Worm (Caenorhabditis elegans): Measurements from ENCODE around the gene srg-37.

DNA sequence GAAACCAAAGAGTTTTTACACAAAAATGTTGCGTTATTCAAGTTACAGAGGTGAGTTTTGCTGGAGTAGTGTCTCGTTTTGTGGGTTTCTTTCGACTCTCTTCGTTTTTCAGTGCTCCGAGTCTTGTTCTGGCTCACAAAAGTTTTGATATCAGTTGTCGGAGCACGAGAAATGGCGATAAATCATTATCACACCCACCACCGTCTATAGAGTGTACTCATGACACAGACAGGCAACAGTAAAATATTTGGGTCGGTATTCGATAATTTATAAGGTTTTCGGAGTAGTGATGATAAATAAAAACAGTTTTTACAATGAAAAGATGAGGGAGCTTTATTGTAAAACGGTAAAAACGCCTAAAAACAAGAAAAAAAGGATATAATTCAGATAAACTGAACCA is 26.9 kb downstream of the srg-37 start, which contains the start of gene ceh-37:
- TF ChIP-seq unc-39 (tag; optimal IDR thresholded peaks at IDR 0.05): no peak
- no peak for TF ChIP-seq hmg-1.1 (GFP tag; IDR thresholded peaks at IDR 0.05)
- no peak for TF ChIP-seq lin-15B (tag; optimal IDR thresholded peaks at IDR 0.05)
- TF ChIP-seq ZK546.5 (tag; optimal IDR thresholded peaks at IDR 0.05): no peak
- no peak for TF ChIP-seq ama-1 (optimal IDR thresholded peaks at IDR 0.05)
- no peak for TF ChIP-seq nhr-10 (tag; optimal IDR thresholded peaks at IDR 0.05)
- TF ChIP-seq aha-1 (tag): no peak
- no peak for TF ChIP-seq fkh-10 (GFP tag; optimal IDR thresholded peaks at IDR 0.05)
- TF ChIP-seq vab-7 (GFP tag; IDR thresholded peaks at IDR 0.05): no peak
- no peak for TF ChIP-seq snpc-4 (tag; optimal IDR thresholded peaks at IDR 0.05)
- no peak for TF ChIP-seq ces-1 (GFP tag; optimal IDR thresholded peaks at IDR 0.05)
- TF ChIP-seq ztf-11 (tag; optimal IDR thresholded peaks at IDR 0.05): no peak
